Worm (Caenorhabditis elegans) whole organism, mixed stage, embryonic: Measurements from ENCODE around the gene C27A7.5.

Experiments used
- M03D4.4 ChIP-seq: sonication (generic microtip); optimal IDR thresholded peaks from 2 replicates; lab custom pipeline; 2017; ENCODE audit warnings: mild to moderate bottlenecking, missing genetic modification characterization, missing compliant biosample characterization
- bed-3 ChIP-seq: fragments of 200-800 bp; sonication (Bioruptor generic); optimal IDR thresholded peaks from 3 replicates; lab custom pipeline; 2018; ENCODE audit warnings: mild to moderate bottlenecking, missing genetic modification characterization, moderate library complexity, missing compliant biosample characterization
- blmp-1 ChIP-seq: fragments of 150-350 bp; optimal IDR thresholded peaks from 2 replicates; lab custom pipeline; 2014; ENCODE audit warnings: missing biosample characterization, missing genetic modification characterization
- ces-1 ChIP-seq: fragments of 150-350 bp; optimal IDR thresholded peaks from 2 replicates; lab custom pipeline; 2014; ENCODE audit warnings: missing biosample characterization, missing genetic modification reagents, missing genetic modification characterization
- cnd-1 ChIP-seq: fragments of 200-800 bp; sonication (Bioruptor generic); optimal IDR thresholded peaks from 2 replicates; lab custom pipeline; 2018; ENCODE audit warnings: mild to moderate bottlenecking, missing genetic modification characterization, missing compliant biosample characterization
- elt-3 ChIP-seq: fragments of 150-350 bp; optimal IDR thresholded peaks from 2 replicates; lab custom pipeline; 2014; ENCODE audit warnings: missing biosample characterization, missing genetic modification characterization
- mls-2 ChIP-seq: sonication (generic microtip); optimal IDR thresholded peaks from 2 replicates; lab custom pipeline; 2016; ENCODE audit warnings: mild to moderate bottlenecking, missing genetic modification characterization, moderate library complexity, missing compliant biosample characterization
- nhr-2 ChIP-seq: fragments of 150-350 bp; optimal IDR thresholded peaks from 2 replicates; lab custom pipeline; 2014; ENCODE audit warnings: missing biosample characterization, missing genetic modification characterization
- nhr-76 ChIP-seq: sonication (generic microtip); optimal IDR thresholded peaks from 2 replicates; lab custom pipeline; 2017; ENCODE audit warnings: missing biosample characterization, missing genetic modification characterization
- pha-4 ChIP-seq: fragments of 150-350 bp; optimal IDR thresholded peaks from 2 replicates; lab custom pipeline; 2018; ENCODE audit warnings: missing biosample characterization, missing genetic modification reagents, missing genetic modification characterization
- unc-120 ChIP-seq: sonication (generic microtip); optimal IDR thresholded peaks from 2 replicates; lab custom pipeline; 2017; ENCODE audit warnings: missing genetic modification characterization, missing compliant biosample characterization; ENCODE audit not compliant: poor library complexity, severe bottlenecking
- unc-62 ChIP-seq: fragments of 150-350 bp; optimal IDR thresholded peaks from 2 replicates; lab custom pipeline; 2014; ENCODE audit warnings: missing biosample characterization, missing genetic modification reagents, missing genetic modification characterization
- ztf-11 ChIP-seq: fragments of 150-350 bp; optimal IDR thresholded peaks from 2 replicates; lab custom pipeline; 2014; ENCODE audit warnings: missing biosample characterization, missing genetic modification characterization

- TF ChIP-seq pha-4 (tag; lab: Kevin White, UChicago) (no peak), mls-2 (tag; lab: Kevin White, UChicago) (no peak), ztf-11 (tag; lab: Kevin White, UChicago) (no peak), blmp-1 (tag; lab: Kevin White, UChicago) (no peak), bed-3 (no peak), nhr-2 (tag; lab: Kevin White, UChicago) (no peak), nhr-76 (tag; lab: Kevin White, UChicago) (no peak), unc-62 (GFP tag; lab: Kevin White, UChicago) (no peak), elt-3 (no peak), ces-1 (GFP tag; lab: Kevin White, UChicago) (no peak), unc-120 (no peak), M03D4.4 (tag; lab: Kevin White, UChicago) (no peak), cnd-1 (no peak)
Measured at ce11 chrV:12106841-12107240, 55.3 kb downstream of the C27A7.5 start, which contains the start of gene nhr-136.
